Fruit fly (Drosophila melanogaster) whole organism, wandering third instar larva: ENCODE results near the gene hog.
A peak's percentile ranks its signal among the peaks of the same experiment; 100 is the strongest.

Experiments used
- Abd-B ChIP-seq: fragments of >200 bp; optimal IDR thresholded peaks from 2 replicates; lab custom pipeline; 2017; ENCODE audit warnings: missing biosample characterization, missing genetic modification characterization
- CG32264 ChIP-seq: fragments of 200-800 bp; sonication (Bioruptor generic); optimal IDR thresholded peaks from 2 replicates; lab custom pipeline; 2016; ENCODE audit warnings: missing biosample characterization, missing genetic modification characterization
- CG9705 ChIP-seq: fragments of 200-800 bp; sonication (Bioruptor generic); optimal IDR thresholded peaks from 2 replicates; lab custom pipeline; 2018; ENCODE audit warnings: missing biosample characterization, mild to moderate bottlenecking, missing genetic modification characterization
- Dfd ChIP-seq: fragments of >200 bp; optimal IDR thresholded peaks from 2 replicates; lab custom pipeline; 2017; ENCODE audit warnings: missing biosample characterization, missing genetic modification characterization
- Dif ChIP-seq: fragments of 200-275, 200-300 bp; sonication (Bioruptor generic); optimal IDR thresholded peaks from 2 replicates; lab custom pipeline; 2018; ENCODE audit warnings: missing biosample characterization, missing genetic modification characterization; ENCODE audit not compliant: partially characterized antibody
- GATAd ChIP-seq: sonication (Bioruptor generic); optimal IDR thresholded peaks from 2 replicates; lab custom pipeline; 2016; ENCODE audit warnings: missing biosample characterization, missing genetic modification characterization
- HLH106 ChIP-seq: fragments of 200-800 bp; optimal IDR thresholded peaks from 3 replicates; lab custom pipeline; 2019; ENCODE audit warnings: missing biosample characterization, mild to moderate bottlenecking, missing genetic modification characterization, moderate library complexity
- Hnf4 ChIP-seq: fragments of 200-800 bp; sonication (Bioruptor generic); optimal IDR thresholded peaks from 2 replicates; lab custom pipeline; 2016; ENCODE audit warnings: missing biosample characterization, mild to moderate bottlenecking, missing genetic modification characterization
- Hr78 ChIP-seq: fragments of >200 bp; optimal IDR thresholded peaks from 2 replicates; lab custom pipeline; 2017; ENCODE audit warnings: missing biosample characterization, missing genetic modification characterization
- Hr83 ChIP-seq: fragments of 200-300 bp; sonication (Bioruptor generic); optimal IDR thresholded peaks from 2 replicates; lab custom pipeline; 2016; ENCODE audit warnings: missing biosample characterization, mild to moderate bottlenecking, missing genetic modification characterization, moderate library complexity; ENCODE audit not compliant: poor library complexity, severe bottlenecking
- Jra ChIP-seq: sonication (Bioruptor generic); optimal IDR thresholded peaks from 2 replicates; lab custom pipeline; 2016; ENCODE audit warnings: missing biosample characterization, missing genetic modification characterization
- Myc ChIP-seq: fragments of >200 bp; optimal IDR thresholded peaks from 2 replicates; lab custom pipeline; 2017
- OdsH ChIP-seq: fragments of 200-800 bp; sonication (Bioruptor generic); optimal IDR thresholded peaks from 2 replicates; lab custom pipeline; 2016; ENCODE audit warnings: missing biosample characterization, mild to moderate bottlenecking, missing genetic modification characterization
- Rel ChIP-seq, 2 experiments: fragments of 200-800 bp; sonication (Bioruptor generic) in 1 of 2; optimal IDR thresholded peaks; 2 replicates in 1 of 2; 3 replicates in 1 of 2; lab custom pipeline; 2016 to 2019; ENCODE audit warnings: mild to moderate bottlenecking in 2 of 2, missing biosample characterization in 2 of 2, missing genetic modification characterization in 2 of 2, moderate library complexity in 1 of 2
- Sp1 ChIP-seq: fragments of 200-800 bp; sonication (Bioruptor generic); optimal IDR thresholded peaks from 3 replicates; lab custom pipeline; 2019; ENCODE audit warnings: missing biosample characterization, mild to moderate bottlenecking, missing genetic modification characterization, moderate library complexity
- Vsx2 ChIP-seq: fragments of 200-300, 225-300 bp; sonication (Bioruptor generic); optimal IDR thresholded peaks from 2 replicates; lab custom pipeline; 2018; ENCODE audit warnings: missing biosample characterization, missing genetic modification characterization; ENCODE audit not compliant: partially characterized antibody
- br ChIP-seq: fragments of 200-800 bp; sonication (Bioruptor generic); optimal IDR thresholded peaks from 2 replicates; lab custom pipeline; 2016; ENCODE audit warnings: missing biosample characterization, missing genetic modification characterization
- dl ChIP-seq, 2 experiments: fragments of 175-275, 200-275 bp in 1 of 2; fragments of 200-275 bp in 1 of 2; sonication (Bioruptor generic); optimal IDR thresholded peaks; lab custom pipeline; 2018; ENCODE audit warnings: mild to moderate bottlenecking in 2 of 2, missing biosample characterization in 2 of 2, missing genetic modification characterization in 2 of 2, moderate library complexity in 2 of 2; ENCODE audit not compliant: partially characterized antibody in 2 of 2, insufficient read depth in 1 of 2
- dmrt93B ChIP-seq: fragments of 200-800 bp; sonication (Bioruptor generic); optimal IDR thresholded peaks from 2 replicates; lab custom pipeline; 2018; ENCODE audit warnings: missing biosample characterization, mild to moderate bottlenecking, missing genetic modification characterization
- ey ChIP-seq: fragments of 200-800 bp; sonication (Bioruptor generic); optimal IDR thresholded peaks from 2 replicates; lab custom pipeline; 2016; ENCODE audit warnings: missing biosample characterization, missing genetic modification characterization
- foxo ChIP-seq, 2 experiments: fragments of 200-800 bp; sonication (Bioruptor generic); optimal IDR thresholded peaks; 2 replicates in 1 of 2; 3 replicates in 1 of 2; lab custom pipeline; 2016 to 2017; ENCODE audit warnings: missing biosample characterization in 2 of 2, missing genetic modification characterization in 2 of 2
- fru ChIP-seq: fragments of 200-800 bp; sonication (Bioruptor generic); optimal IDR thresholded peaks from 3 replicates; lab custom pipeline; 2016; ENCODE audit warnings: missing biosample characterization, mild to moderate bottlenecking, missing genetic modification characterization
- h ChIP-seq: fragments of 200-800 bp; sonication (Bioruptor generic); optimal IDR thresholded peaks from 3 replicates; lab custom pipeline; 2016; ENCODE audit warnings: missing biosample characterization, mild to moderate bottlenecking, missing genetic modification characterization
- jim ChIP-seq: fragments of 175-275, 200-325 bp; sonication (Bioruptor generic); optimal IDR thresholded peaks from 2 replicates; lab custom pipeline; 2016; ENCODE audit warnings: missing biosample characterization, mild to moderate bottlenecking, missing genetic modification characterization
- psq ChIP-seq: fragments of 200-800 bp; sonication (Bioruptor generic); optimal IDR thresholded peaks from 3 replicates; lab custom pipeline; 2017; ENCODE audit warnings: missing biosample characterization, mild to moderate bottlenecking, missing genetic modification characterization, moderate library complexity
- rgr ChIP-seq: fragments of 200-800 bp; sonication (Bioruptor generic); optimal IDR thresholded peaks from 3 replicates; lab custom pipeline; 2016; ENCODE audit warnings: missing biosample characterization, mild to moderate bottlenecking, missing genetic modification characterization
- sage ChIP-seq: fragments of 200-800 bp; sonication (Bioruptor generic); optimal IDR thresholded peaks from 2 replicates; lab custom pipeline; 2016; ENCODE audit warnings: missing biosample characterization, mild to moderate bottlenecking, missing genetic modification characterization
- sv ChIP-seq: fragments of 200-800 bp; sonication (Bioruptor generic); optimal IDR thresholded peaks from 3 replicates; lab custom pipeline; 2016; ENCODE audit warnings: missing biosample characterization, missing genetic modification characterization
- tai ChIP-seq: sonication (Bioruptor generic); optimal IDR thresholded peaks from 2 replicates; lab custom pipeline; 2016; ENCODE audit warnings: missing biosample characterization, missing genetic modification characterization
- usp ChIP-seq: fragments of >200 bp; optimal IDR thresholded peaks from 2 replicates; lab custom pipeline; 2017; ENCODE audit warnings: missing biosample characterization, missing genetic modification characterization

Gene hog

dm6 chrX:14727580-14727979 is 8.8 kb upstream of the hog start:
- TF ChIP-seq Sp1 (GFP tag; lab: Kevin White, UChicago) = no peak

DNA sequence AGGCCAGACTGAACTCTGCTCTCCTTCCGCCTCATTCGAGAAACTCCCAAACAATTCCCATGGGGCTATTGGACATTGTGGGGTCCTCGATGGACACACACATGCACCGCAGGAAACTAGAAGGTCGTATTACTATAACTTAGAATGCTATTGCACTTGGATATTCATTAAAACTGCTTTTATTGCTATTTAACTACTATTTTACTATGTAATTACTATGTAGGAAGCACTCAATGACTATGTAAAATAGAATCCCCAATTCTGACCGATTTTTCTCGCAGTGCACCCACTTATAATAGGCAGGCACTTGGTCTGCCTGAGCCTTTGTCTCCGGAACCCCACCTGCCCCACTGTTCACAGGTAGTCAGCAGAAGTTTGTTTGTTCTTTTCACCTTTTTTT is 6.3 kb upstream of the hog start:
- TF ChIP-seq h (GFP tag; lab: Kevin White, UChicago) = peak; percentile 13
- TF ChIP-seq foxo (GFP tag; optimal IDR thresholded peaks at IDR 0.05; lab: Kevin White, UChicago) = peak in 1 of 2 experiments; percentile 5
- peak; percentile 4 for TF ChIP-seq Hnf4 (GFP tag; lab: Kevin White, UChicago)
- no peak for TF ChIP-seq Myc (lab: Kevin White, UChicago)
- no peak for TF ChIP-seq Sp1 (GFP tag; lab: Kevin White, UChicago)
- TF ChIP-seq, all 38 proteins: peak for 3

DNA sequence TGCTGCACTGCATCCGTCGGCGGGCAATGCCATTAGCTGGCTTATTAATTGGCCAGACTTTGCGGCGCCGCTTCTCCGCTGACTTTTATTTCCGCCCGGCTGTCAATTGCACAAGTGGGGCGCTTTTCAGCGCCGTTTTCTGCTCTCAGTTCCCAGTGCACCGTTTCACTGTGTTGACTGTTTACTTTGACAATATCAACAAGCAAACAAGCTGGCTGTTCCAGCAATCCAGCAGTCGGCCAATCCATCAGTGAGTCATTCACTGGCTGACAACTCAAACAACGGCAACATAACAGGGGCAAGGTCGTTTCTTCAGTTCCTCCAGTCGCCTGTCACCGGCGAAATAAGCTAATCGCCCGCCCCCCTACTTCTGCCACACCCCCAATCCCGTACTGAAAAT is 1.5 kb downstream of the hog start:
- TF ChIP-seq psq (GFP tag; lab: Kevin White, UChicago) (peak; percentile 41), rgr (peak; percentile 72), CG9705 (GFP tag; lab: Kevin White, UChicago) (peak; percentile 15), h (GFP tag; lab: Kevin White, UChicago) (peak; percentile 70), jim (GFP tag; lab: Kevin White, UChicago) (peak; percentile 69), CG32264 (GFP tag; lab: Kevin White, UChicago) (peak; percentile 61), Jra (GFP tag; lab: Kevin White, UChicago) (peak; percentile 49), sv (GFP tag; lab: Kevin White, UChicago) (no peak), OdsH (GFP tag; lab: Kevin White, UChicago) (peak; percentile 53), HLH106 (tag; lab: Kevin White, UChicago) (peak; percentile 38), Dfd (no peak), Hr78 (GFP tag; lab: Kevin White, UChicago) (no peak), fru (peak; percentile 60), tai (GFP tag; lab: Kevin White, UChicago) (peak; percentile 48), usp (GFP tag; lab: Kevin White, UChicago) (no peak), dmrt93B (GFP tag; lab: Kevin White, UChicago) (peak; percentile 62), Hnf4 (GFP tag; lab: Kevin White, UChicago) (peak; percentile 52), Sp1 (GFP tag; lab: Kevin White, UChicago) (peak; percentile 7), ey (GFP tag; lab: Kevin White, UChicago) (peak; percentile 2), foxo (GFP tag; optimal IDR thresholded peaks at IDR 0.05; lab: Kevin White, UChicago) (peak in 1 of 2 experiments; percentile 64), br (GFP tag; lab: Kevin White, UChicago) (peak; percentile 46), Vsx2 (GFP tag; lab: Kevin White, UChicago) (no peak), Hr83 (peak; percentile 97), GATAd (GFP tag; lab: Kevin White, UChicago) (peak; percentile 6), Abd-B (GFP tag; lab: Kevin White, UChicago) (no peak)

dm6 chrX:14715180-14715579 is 3.6 kb downstream of the hog start:
- TF ChIP-seq rgr (no peak), fru (peak; percentile 22), foxo (GFP tag; optimal IDR thresholded peaks at IDR 0.05; lab: Kevin White, UChicago) (peak in 1 of 2 experiments; percentile 9), h (GFP tag; lab: Kevin White, UChicago) (peak; percentile 5)

DNA sequence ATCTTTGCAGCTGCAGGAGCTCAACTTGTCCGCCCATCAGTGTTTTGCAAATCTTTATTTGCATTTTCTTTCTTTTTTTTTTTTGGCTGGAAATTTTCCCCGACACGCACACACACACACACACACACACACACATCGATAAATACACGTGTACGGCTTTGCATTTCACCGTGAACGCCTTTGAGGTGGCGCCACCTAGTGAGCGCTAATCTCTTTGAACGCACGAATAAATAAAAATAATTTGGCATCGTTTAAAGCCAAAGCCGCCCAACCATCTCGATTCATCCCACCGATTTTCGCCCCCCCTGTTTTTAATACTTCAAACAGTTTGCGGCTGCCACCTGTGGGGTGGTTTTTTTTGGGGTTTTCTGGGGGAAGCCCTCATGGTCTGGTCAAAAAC is 6.3 kb downstream of the hog start:
- TF ChIP-seq psq (GFP tag; lab: Kevin White, UChicago) = no peak
- no peak for TF ChIP-seq Hr78 (GFP tag; lab: Kevin White, UChicago)
- TF ChIP-seq sage = no peak
- TF ChIP-seq dl (GFP tag; optimal IDR thresholded peaks at IDR 0.05; lab: Kevin White, UChicago; ENCODE audit: insufficient read depth in 1 of 2, partially characterized antibody in 2 of 2) = no peak
- TF ChIP-seq CG32264 (GFP tag; lab: Kevin White, UChicago) = no peak
- TF ChIP-seq Dfd = no peak
- TF ChIP-seq rgr = no peak
- TF ChIP-seq foxo (GFP tag; optimal IDR thresholded peaks at IDR 0.05; lab: Kevin White, UChicago) = no peak
- TF ChIP-seq Hr83 = no peak
- TF ChIP-seq Rel (GFP tag; optimal IDR thresholded peaks at IDR 0.05; lab: Kevin White, UChicago) = no peak
- TF ChIP-seq Rel (tag; optimal IDR thresholded peaks at IDR 0.05; lab: Kevin White, UChicago) = no peak
- no peak for TF ChIP-seq Vsx2 (GFP tag; lab: Kevin White, UChicago)
- TF ChIP-seq Abd-B (GFP tag; lab: Kevin White, UChicago) = no peak
- no peak for TF ChIP-seq tai (GFP tag; lab: Kevin White, UChicago)
- TF ChIP-seq Dif (GFP tag; lab: Kevin White, UChicago) = no peak
- no peak for TF ChIP-seq GATAd (GFP tag; lab: Kevin White, UChicago)
- TF ChIP-seq h (GFP tag; lab: Kevin White, UChicago) = no peak
